Worm (Caenorhabditis elegans): Measurements from ENCODE around the gene col-111.

- TF ChIP-seq unc-39 (tag; optimal IDR thresholded peaks at IDR 0.05) = no peak
- TF ChIP-seq unc-62 (GFP tag; optimal IDR thresholded peaks at IDR 0.05) = no peak
- TF ChIP-seq jun-1 (tag; optimal IDR thresholded peaks at IDR 0.05) = no peak
- no peak for TF ChIP-seq ceh-82 (tag; optimal IDR thresholded peaks at IDR 0.05)
- no peak for TF ChIP-seq skn-1 (tag; optimal IDR thresholded peaks at IDR 0.05)
- TF ChIP-seq ama-1 (optimal IDR thresholded peaks at IDR 0.05) = no peak
- no peak for TF ChIP-seq snpc-4 (tag; optimal IDR thresholded peaks at IDR 0.05)
- no peak for TF ChIP-seq nhr-237 (tag; optimal IDR thresholded peaks at IDR 0.05)
Measured at ce11 chrIV:4611740-4612139, 46.0 kb downstream of the col-111 start.
